Worm (Caenorhabditis elegans) whole organism, early embryonic: Measurements from ENCODE around the gene C31E10.6.

Experiments
- B0310.2 ChIP-seq: sonication (generic microtip); optimal IDR thresholded peaks from 2 replicates; lab custom pipeline; 2016; ENCODE audit warnings: mild to moderate bottlenecking, missing genetic modification characterization, missing compliant biosample characterization
- F13C5.2 ChIP-seq: sonication (generic microtip); optimal IDR thresholded peaks from 2 replicates; lab custom pipeline; 2017; ENCODE audit warnings: mild to moderate bottlenecking, missing genetic modification characterization, inconsistent platforms, missing compliant biosample characterization
- aly-1 ChIP-seq: sonication (generic microtip); optimal IDR thresholded peaks from 2 replicates; lab custom pipeline; 2016; ENCODE audit warnings: missing genetic modification characterization, missing compliant biosample characterization
- ama-1 ChIP-seq: fragments of 150-350 bp; optimal IDR thresholded peaks from 2 replicates; lab custom pipeline; 2014
- ceh-13 ChIP-seq: fragments of 200-800 bp; sonication (Bioruptor generic); optimal IDR thresholded peaks from 2 replicates; lab custom pipeline; 2018; ENCODE audit warnings: mild to moderate bottlenecking, missing genetic modification characterization, missing compliant biosample characterization
- ceh-36 ChIP-seq: sonication (generic microtip); optimal IDR thresholded peaks from 2 replicates; lab custom pipeline; 2016; ENCODE audit warnings: missing genetic modification characterization, inconsistent platforms, missing compliant biosample characterization
- ets-7 ChIP-seq: sonication (generic microtip); optimal IDR thresholded peaks from 2 replicates; lab custom pipeline; 2016; ENCODE audit warnings: missing genotype, missing genetic modification characterization, missing compliant biosample characterization
- flt-1 ChIP-seq: fragments of 200-800 bp; sonication (Bioruptor generic); IDR thresholded peaks from 2 replicates; pipeline ENCODE4 v1.3.6; 2022; ENCODE audit warnings: missing genetic modification characterization, missing compliant biosample characterization
- hmbx-1 ChIP-seq: sonication (generic microtip); optimal IDR thresholded peaks from 2 replicates; lab custom pipeline; 2016; ENCODE audit warnings: mild to moderate bottlenecking, missing genetic modification characterization, missing compliant biosample characterization
- hmg-4 ChIP-seq: fragments of 200-800 bp; sonication (Bioruptor generic); optimal IDR thresholded peaks from 2 replicates; lab custom pipeline; 2018; ENCODE audit warnings: mild to moderate bottlenecking, missing genetic modification characterization, missing compliant biosample characterization
- hnd-1 ChIP-seq: sonication (generic microtip); optimal IDR thresholded peaks from 2 replicates; lab custom pipeline; 2016; ENCODE audit warnings: missing genetic modification characterization, missing compliant biosample characterization
- pes-1 ChIP-seq: fragments of 200-800 bp; sonication (Bioruptor generic); IDR thresholded peaks from 2 replicates; pipeline ENCODE4 v1.3.6; 2022; ENCODE audit warnings: missing genetic modification reagents, missing genetic modification characterization, missing compliant biosample characterization
- scrt-1 ChIP-seq: fragments of 200-800 bp; sonication (Bioruptor generic); IDR thresholded peaks from 2 replicates; pipeline ENCODE4 v1.3.6; 2022; ENCODE audit warnings: missing genetic modification characterization, missing compliant biosample characterization
- sea-1 ChIP-seq: fragments of 200-800 bp; sonication (Bioruptor generic); conservative IDR thresholded peaks from 2 replicates; pipeline ENCODE4 v1.3.6; 2022; ENCODE audit warnings: missing genetic modification characterization, missing compliant biosample characterization
- tbx-11 ChIP-seq: fragments of 200-800 bp; sonication (Bioruptor generic); IDR thresholded peaks from 2 replicates; pipeline ENCODE4 v1.3.6; 2022; ENCODE audit warnings: missing genetic modification characterization, missing compliant biosample characterization
- tbx-37 ChIP-seq: fragments of 200-800 bp; sonication (Bioruptor generic); conservative IDR thresholded peaks from 2 replicates; pipeline ENCODE4 v1.3.6; 2022; ENCODE audit warnings: missing genetic modification reagents, missing genetic modification characterization, missing compliant biosample characterization
- tra-4 ChIP-seq: sonication (generic microtip); optimal IDR thresholded peaks from 2 replicates; lab custom pipeline; 2017; ENCODE audit warnings: missing genetic modification characterization, missing compliant biosample characterization

Gene C31E10.6

DNA sequence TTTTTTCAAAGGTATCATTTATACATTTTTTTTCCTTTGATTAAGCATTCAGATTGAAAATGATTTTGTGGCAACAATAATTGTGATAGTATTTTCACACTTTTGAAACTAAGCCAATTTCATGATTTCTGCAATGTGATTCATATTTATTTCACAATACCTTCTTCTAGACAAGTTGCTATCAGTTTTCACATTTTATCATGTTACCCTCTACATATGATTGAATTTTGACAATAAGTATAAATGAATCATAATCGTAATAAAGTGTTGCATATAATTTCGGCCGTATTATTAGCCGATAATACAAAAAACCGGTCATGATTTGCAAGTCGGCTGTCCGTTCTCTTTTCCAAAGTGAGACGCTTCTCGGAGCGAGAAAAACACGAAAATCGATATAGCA is 36.8 kb upstream of the C31E10.6 start:
- no peak for TF ChIP-seq sea-1
- no peak for TF ChIP-seq flt-1

DNA sequence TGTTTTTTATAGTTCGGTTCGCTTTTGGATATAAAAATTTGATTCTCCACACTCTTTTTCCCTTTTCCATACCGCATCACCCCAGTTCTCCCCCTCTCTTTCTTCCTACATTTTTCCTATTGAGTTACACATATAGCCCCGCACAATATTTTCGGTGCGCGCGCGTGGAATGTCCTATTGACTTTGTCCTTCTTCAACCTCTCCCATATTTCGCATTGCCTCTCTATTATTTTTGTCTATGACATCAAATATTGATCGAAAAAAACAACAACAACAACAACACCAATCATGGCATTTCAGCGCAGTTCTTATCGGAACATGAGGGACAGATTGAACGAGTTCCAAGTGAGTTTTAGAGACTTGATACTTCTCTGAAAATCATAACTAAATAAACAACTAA is 36.3 kb upstream of the C31E10.6 start, which contains the start of gene syx-2:
syx-2 (plus strand) TSS at position 301 of the 400 bp plus-strand sequence.
- TF ChIP-seq hmbx-1 (tag; lab: Kevin White, UChicago), result no peak
- no peak for TF ChIP-seq hmg-4 (GFP tag; lab: Kevin White, UChicago)
- no peak for TF ChIP-seq ets-7 (tag; lab: Kevin White, UChicago)
- no peak for TF ChIP-seq B0310.2 (tag; lab: Kevin White, UChicago)
- no peak for TF ChIP-seq F13C5.2
- no peak for TF ChIP-seq tbx-37
- no peak for TF ChIP-seq sea-1
- no peak for TF ChIP-seq hnd-1 (tag; lab: Kevin White, UChicago)
- TF ChIP-seq flt-1, result no peak
- no peak for TF ChIP-seq ama-1
- TF ChIP-seq aly-1 (tag; lab: Kevin White, UChicago), result no peak
- no peak for TF ChIP-seq tbx-11 (GFP tag; lab: Robert Waterston, UW)

DNA sequence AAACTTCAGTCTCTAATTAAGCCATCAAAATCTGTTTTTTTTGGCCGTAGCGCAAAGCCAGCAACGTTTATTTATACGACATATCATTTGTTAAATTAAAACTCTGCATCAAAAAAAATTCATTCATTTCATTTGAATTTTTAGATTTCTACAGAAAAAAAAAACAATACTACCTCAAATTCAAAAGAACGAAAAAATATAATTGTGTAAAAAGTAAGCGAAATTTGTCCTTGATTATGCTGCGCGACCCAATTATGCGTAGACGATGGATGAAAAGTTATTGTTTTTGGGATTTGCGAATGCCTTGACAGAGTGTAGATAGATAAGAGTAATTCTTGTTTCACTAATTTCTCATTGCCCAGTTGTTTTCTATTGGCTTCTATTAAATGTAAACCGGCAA is 32.9 kb upstream of the C31E10.6 start, which contains the start of gene F48F7.3:
F48F7.3 (plus strand) TSS at position 301 of the 400 bp plus-strand sequence.
- no peak for TF ChIP-seq ets-7 (tag; lab: Kevin White, UChicago)

DNA sequence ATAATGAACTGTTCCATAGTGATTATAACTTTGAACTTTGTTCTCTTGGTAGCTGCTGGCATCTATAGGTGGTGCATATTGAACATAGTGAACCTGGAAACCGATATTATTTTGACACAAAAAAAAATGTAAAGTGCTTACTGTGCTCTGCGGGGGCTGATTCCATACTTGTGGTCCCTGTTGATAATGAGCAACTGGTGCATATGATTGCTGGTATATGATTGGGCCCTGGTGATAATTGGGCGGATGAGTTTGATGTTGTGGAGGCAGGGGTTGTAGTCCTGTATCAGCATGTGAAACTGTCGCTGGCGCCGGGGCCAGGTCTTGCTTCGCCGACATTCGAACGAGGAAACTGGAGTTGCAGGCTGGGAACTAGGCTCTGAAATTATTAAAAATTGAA is 27.8 kb upstream of the C31E10.6 start, which contains the start of gene pqn-39:
pqn-39 (minus strand) TSS at position 385 of the 400 bp plus-strand sequence.
- TF ChIP-seq ets-7 (tag; lab: Kevin White, UChicago), result no peak
- no peak for TF ChIP-seq hmbx-1 (tag; lab: Kevin White, UChicago)
- no peak for TF ChIP-seq ceh-36 (tag; lab: Kevin White, UChicago)
- TF ChIP-seq tbx-11 (GFP tag; lab: Robert Waterston, UW), result no peak
- TF ChIP-seq scrt-1 (GFP tag; lab: Robert Waterston, UW), result no peak
- no peak for TF ChIP-seq aly-1 (tag; lab: Kevin White, UChicago)

DNA sequence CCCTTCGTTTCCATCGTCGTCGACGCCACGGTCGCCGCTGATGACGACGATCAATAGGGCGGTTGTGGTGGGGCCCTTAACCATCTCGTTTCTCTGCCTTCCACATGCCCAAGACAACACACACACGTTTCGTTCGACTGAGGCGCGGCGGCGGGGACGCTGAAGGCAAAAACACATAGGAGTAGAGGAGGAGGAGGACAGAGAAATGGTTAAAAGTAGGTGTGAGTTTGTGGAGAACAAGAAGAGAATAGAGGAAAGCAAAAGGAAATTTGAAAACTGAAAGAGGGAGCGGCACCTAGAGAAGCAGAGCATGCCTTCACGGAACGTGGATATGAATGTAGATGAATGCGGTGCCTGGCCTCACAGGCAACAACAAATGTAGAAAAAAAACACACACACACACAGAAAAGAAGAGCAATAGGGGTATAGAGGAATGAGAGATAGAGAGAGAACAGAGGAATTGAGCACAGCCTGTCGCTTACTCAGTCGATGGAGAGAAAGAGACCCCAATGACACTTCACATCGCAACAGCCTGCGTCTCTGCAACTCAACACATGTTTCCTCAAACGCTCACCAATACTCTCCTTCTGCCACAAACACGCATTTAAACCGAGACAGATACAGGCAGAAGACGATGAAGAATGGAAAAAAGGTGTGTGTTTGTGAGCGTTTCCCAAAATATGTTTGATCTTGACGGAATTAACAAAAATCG is 26.7 kb upstream of the C31E10.6 start:
- TF ChIP-seq hmg-4 (GFP tag; lab: Kevin White, UChicago), result peak; percentile 74
- 0 out of 2 replicates have a peak, but pooled peaks have one; percentile 7 for TF ChIP-seq tbx-37
- no peak for TF ChIP-seq tra-4 (tag; lab: Kevin White, UChicago)
- TF ChIP-seq ceh-36 (tag; lab: Kevin White, UChicago), result no peak

DNA sequence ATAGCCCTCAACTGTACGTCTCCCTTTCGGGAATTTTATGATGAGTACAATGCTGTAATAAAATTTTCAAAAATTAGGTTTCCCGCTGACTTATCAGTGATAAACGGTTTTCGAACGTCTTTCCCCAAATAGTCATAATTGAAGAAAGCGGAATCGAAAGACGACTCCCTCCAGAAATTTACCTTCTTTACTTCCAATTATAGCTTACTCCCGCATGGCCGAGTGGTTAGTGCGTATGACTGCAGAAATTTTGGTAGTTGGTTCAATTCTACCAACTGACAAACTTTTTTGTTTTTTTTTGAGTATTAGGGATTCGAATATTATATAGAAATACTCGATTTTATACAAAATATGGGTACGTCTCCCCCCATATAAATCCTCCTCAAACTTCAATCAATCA is 23.1 kb upstream of the C31E10.6 start:
- TF ChIP-seq flt-1 (0 out of 2 replicates have a peak, but pooled peaks have one; percentile 4), sea-1 (0 out of 2 replicates have a peak, but pooled peaks have one; percentile 7), pes-1 (peak; percentile 15; the same call in 1 of the 2 replicates), tbx-37 (0 out of 2 replicates have a peak, but pooled peaks have one; percentile 34)

DNA sequence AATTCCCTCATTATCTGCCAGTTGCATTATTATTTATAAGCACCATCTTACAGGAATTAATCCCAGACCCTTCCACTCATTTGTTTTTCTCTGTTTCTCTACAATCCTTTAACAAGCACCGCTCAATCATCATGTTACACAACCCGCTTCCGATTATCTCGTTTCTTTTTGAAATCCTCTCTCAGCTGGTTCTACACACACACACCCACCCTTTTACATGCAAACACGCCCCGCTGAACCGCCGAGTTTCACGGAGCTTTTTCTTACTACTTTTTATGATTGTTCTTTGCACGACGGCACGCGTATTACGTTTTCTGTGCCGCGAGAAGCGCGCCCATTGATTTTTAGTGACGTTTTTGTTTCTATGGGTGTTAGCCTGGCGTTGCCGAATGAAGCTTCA is 22.4 kb upstream of the C31E10.6 start:
- TF ChIP-seq hmg-4 (GFP tag; lab: Kevin White, UChicago) (no peak), aly-1 (tag; lab: Kevin White, UChicago) (no peak), ama-1 (no peak), ceh-36 (tag; lab: Kevin White, UChicago) (no peak), F13C5.2 (no peak), flt-1 (no peak), B0310.2 (tag; lab: Kevin White, UChicago) (no peak), ceh-13 (no peak), hmbx-1 (tag; lab: Kevin White, UChicago) (no peak), tra-4 (tag; lab: Kevin White, UChicago) (no peak)

DNA sequence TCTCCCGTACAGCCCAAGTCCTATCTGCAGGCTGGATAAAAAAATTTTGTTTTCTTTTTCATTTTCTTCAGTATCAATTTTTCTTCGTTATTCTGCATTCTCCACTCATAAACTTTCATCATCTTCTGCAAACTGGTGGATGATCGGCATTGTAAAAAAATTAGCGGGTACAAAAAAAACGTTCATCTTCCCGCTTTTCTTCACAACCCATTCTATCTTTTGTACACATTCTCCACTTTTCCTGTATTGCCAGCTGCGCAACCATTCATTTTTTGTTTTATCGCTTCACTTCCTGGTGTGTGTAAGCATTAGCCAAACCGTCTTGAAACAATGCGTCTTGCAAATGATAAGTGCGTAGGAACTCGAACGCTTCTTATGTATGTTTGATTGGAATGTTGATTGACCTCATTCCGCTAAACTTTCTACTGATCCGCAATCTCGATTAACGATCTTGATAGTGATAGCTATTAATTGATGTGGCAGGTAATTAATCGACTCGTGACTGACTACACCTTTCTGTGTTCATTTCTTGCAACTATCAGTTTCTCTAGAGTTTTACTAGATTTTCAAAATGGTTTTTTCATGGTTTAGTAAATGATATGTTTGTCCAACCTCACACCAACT is 21.6 kb upstream of the C31E10.6 start:
- TF ChIP-seq hmg-4 (GFP tag; lab: Kevin White, UChicago) (no peak), aly-1 (tag; lab: Kevin White, UChicago) (no peak), hmbx-1 (tag; lab: Kevin White, UChicago) (no peak), ama-1 (no peak), B0310.2 (tag; lab: Kevin White, UChicago) (no peak), pes-1 (no peak), sea-1 (no peak), flt-1 (no peak), tbx-37 (no peak), ceh-36 (tag; lab: Kevin White, UChicago) (no peak), scrt-1 (GFP tag; lab: Robert Waterston, UW) (no peak), ets-7 (tag; lab: Kevin White, UChicago) (no peak), tra-4 (tag; lab: Kevin White, UChicago) (no peak)

DNA sequence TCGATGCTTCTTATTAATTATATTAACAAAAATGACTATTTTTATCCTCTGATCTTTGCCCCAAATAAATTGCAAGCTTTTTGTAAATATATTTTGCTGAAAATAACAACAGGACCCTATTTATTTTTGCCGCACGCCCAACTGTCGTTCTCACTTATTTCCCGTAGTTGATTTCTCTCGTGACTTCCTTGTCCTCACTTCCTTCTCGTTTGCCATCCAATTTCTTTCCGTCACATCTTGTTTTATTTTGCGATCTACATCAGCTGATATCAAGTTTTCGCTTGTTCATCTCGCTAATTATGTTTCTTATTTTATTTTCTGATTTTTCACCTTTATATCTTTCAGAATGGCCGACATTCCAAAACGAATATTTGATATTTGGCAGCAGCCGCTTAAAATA is 20.8 kb upstream of the C31E10.6 start, which contains the start of gene F48F7.5:
F48F7.5 (plus strand) TSS at position 340 of the 400 bp plus-strand sequence.
- TF ChIP-seq hmbx-1 (tag; lab: Kevin White, UChicago) (no peak), F13C5.2 (no peak), aly-1 (tag; lab: Kevin White, UChicago) (no peak), tbx-11 (GFP tag; lab: Robert Waterston, UW) (no peak), ceh-36 (tag; lab: Kevin White, UChicago) (no peak), tra-4 (tag; lab: Kevin White, UChicago) (no peak), hnd-1 (tag; lab: Kevin White, UChicago) (no peak), ceh-13 (no peak), pes-1 (no peak), tbx-37 (no peak), flt-1 (no peak), hmg-4 (GFP tag; lab: Kevin White, UChicago) (no peak), B0310.2 (tag; lab: Kevin White, UChicago) (no peak), scrt-1 (GFP tag; lab: Robert Waterston, UW) (no peak), ets-7 (tag; lab: Kevin White, UChicago) (no peak), ama-1 (no peak), sea-1 (no peak)
